Comparison of ENCODE assay signal across 1 fruit fly cellular context in the genomic region with DNA sequence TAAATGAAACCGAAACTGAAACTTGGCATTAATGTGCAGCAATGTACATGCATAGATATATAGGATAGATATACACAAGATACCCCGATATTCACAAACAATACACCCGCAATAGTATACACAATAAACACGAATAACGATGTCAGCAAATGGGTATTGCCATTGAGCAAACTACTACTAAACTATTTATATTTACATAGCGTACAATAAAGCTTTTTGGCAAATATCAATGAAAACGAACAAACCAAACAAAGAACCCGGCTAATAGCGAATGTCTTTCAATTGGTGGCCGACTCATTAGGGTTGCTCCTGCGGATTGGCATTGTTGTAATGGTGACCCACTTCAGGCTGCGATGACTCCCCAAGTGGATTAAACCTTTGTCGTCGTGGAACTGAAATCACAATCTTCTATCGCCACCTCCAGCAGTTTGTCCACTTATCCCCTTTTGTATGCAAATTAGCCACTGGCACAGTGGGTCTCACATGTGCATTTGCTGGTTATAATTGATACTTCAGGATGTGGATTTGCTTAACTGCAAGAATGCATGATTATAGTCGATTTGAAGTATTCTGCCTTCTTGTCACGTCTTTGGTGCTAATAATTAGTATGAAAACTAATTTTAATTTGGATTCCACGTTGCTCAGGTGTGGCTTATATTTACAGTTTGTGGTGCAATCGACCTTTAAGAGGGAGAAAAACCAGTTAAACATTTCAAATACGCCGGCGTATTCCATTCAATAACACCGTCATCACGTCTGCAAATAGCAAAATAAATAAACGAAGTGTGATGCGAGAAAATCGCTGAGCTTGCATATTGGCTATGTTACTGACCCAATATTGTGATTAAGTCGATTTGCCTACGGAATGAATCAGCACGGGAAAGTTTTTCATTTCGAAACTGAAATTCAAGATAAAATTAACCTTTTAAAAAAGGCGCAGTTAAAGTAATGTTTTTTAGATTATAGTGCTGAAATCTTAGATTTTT.
TF ChIP-seq lines count a peak whose summit lies in the region.

No protein-coding gene starts in this region.

TF ChIP-seq in whole organism, embryonic, 481 proteins besides CTCF, POLR2A, EP300 and RAD21 (continued from another document and continues in another):
- no peak for TF ChIP-seq Bgb (GFP tag; IDR thresholded peaks at IDR 0.05; lab: Robert Waterston, UW; ENCODE audit: partially characterized antibody)
- TF ChIP-seq lab (GFP tag; optimal IDR thresholded peaks at IDR 0.05; lab: Kevin White, UChicago), result peak; percentile 53
- peak; percentile 16 for TF ChIP-seq CG12659 (GFP tag; optimal IDR thresholded peaks at IDR 0.05; lab: Kevin White, UChicago)
- no peak for TF ChIP-seq CG31388 (GFP tag; optimal IDR thresholded peaks at IDR 0.05; lab: Kevin White, UChicago)
- no peak for TF ChIP-seq CG1529 (GFP tag; optimal IDR thresholded peaks at IDR 0.05; lab: Kevin White, UChicago)
- TF ChIP-seq CG5180 (GFP tag; optimal IDR thresholded peaks at IDR 0.05; lab: Kevin White, UChicago), result peak; percentile 2
- TF ChIP-seq pnt (GFP tag; optimal IDR thresholded peaks at IDR 0.05; lab: Kevin White, UChicago), result peak; percentile 70
- peak; percentile 85 for TF ChIP-seq Camta (GFP tag; optimal IDR thresholded peaks at IDR 0.05; lab: Kevin White, UChicago)
- TF ChIP-seq Scr (GFP tag; IDR thresholded peaks at IDR 0.05; lab: Robert Waterston, UW; ENCODE audit: partially characterized antibody), result no peak
- peak; percentile 56; the same call in 1 of the 2 replicates for TF ChIP-seq dimm (GFP tag; IDR thresholded peaks at IDR 0.05; lab: Robert Waterston, UW)
- TF ChIP-seq Ets97D (GFP tag; optimal IDR thresholded peaks at IDR 0.05; lab: Kevin White, UChicago), result peak; percentile 59
- TF ChIP-seq Oli (tag; optimal IDR thresholded peaks at IDR 0.05; lab: Kevin White, UChicago), result peak; percentile 29
- TF ChIP-seq btn (GFP tag; optimal IDR thresholded peaks at IDR 0.05; lab: Kevin White, UChicago), result no peak
- TF ChIP-seq CG1832 (GFP tag; optimal IDR thresholded peaks at IDR 0.05; lab: Kevin White, UChicago), result no peak
- TF ChIP-seq Optix (GFP tag; IDR thresholded peaks at IDR 0.05; lab: Robert Waterston, UW), result peak; percentile 86
- TF ChIP-seq unc-4 (GFP tag; IDR thresholded peaks at IDR 0.05; lab: Robert Waterston, UW; ENCODE audit: partially characterized antibody), result no peak
- no peak for TF ChIP-seq CG32532 (GFP tag; IDR thresholded peaks at IDR 0.05; lab: Robert Waterston, UW)
- no peak for TF ChIP-seq ken (GFP tag; IDR thresholded peaks at IDR 0.05; lab: Robert Waterston, UW)
- no peak for TF ChIP-seq CG3726 (GFP tag; IDR thresholded peaks at IDR 0.05; lab: Robert Waterston, UW)
- peak; percentile 25 for TF ChIP-seq sug (tag; optimal IDR thresholded peaks at IDR 0.05; lab: Kevin White, UChicago)
- TF ChIP-seq NC2β (GFP tag; optimal IDR thresholded peaks at IDR 0.05; lab: Kevin White, UChicago), result no peak
- TF ChIP-seq CG1233 (GFP tag; optimal IDR thresholded peaks at IDR 0.05; lab: Kevin White, UChicago), result no peak
- TF ChIP-seq lov (optimal IDR thresholded peaks at IDR 0.05; lab: Kevin White, UChicago), result no peak
- TF ChIP-seq lov (GFP tag; IDR thresholded peaks at IDR 0.05; lab: Robert Waterston, UW), result 0 out of 3 replicates have a peak, but pooled peaks have one; percentile 43
- TF ChIP-seq seq (GFP tag; IDR thresholded peaks at IDR 0.05; lab: Robert Waterston, UW), result no peak
- peak; percentile 79 for TF ChIP-seq CG11504 (tag; optimal IDR thresholded peaks at IDR 0.05; lab: Kevin White, UChicago)
- no peak for TF ChIP-seq wor (GFP tag; IDR thresholded peaks at IDR 0.05; lab: Robert Waterston, UW)
- TF ChIP-seq esg (GFP tag; conservative IDR thresholded peaks at IDR 0.05; lab: Robert Waterston, UW), result peak; percentile 89
- no peak for TF ChIP-seq caup (GFP tag; optimal IDR thresholded peaks at IDR 0.05; lab: Kevin White, UChicago; ENCODE audit: severe bottlenecking)
- TF ChIP-seq CG31441 (GFP tag; IDR thresholded peaks at IDR 0.05; lab: Robert Waterston, UW), result no peak
- no peak for TF ChIP-seq CG15514 (GFP tag; optimal IDR thresholded peaks at IDR 0.05; lab: Kevin White, UChicago)
- peak; percentile 43 for TF ChIP-seq schlank (tag; optimal IDR thresholded peaks at IDR 0.05; lab: Kevin White, UChicago)
- TF ChIP-seq Dip3 (GFP tag; optimal IDR thresholded peaks at IDR 0.05; lab: Kevin White, UChicago), result peak; percentile 64
- TF ChIP-seq jumu (GFP tag; optimal IDR thresholded peaks at IDR 0.05; lab: Kevin White, UChicago), result peak; percentile 80
- no peak for TF ChIP-seq da (GFP tag; optimal IDR thresholded peaks at IDR 0.05; lab: Kevin White, UChicago)
- TF ChIP-seq ash1 (GFP tag; optimal IDR thresholded peaks at IDR 0.05; lab: Kevin White, UChicago), result no peak
- TF ChIP-seq inv (GFP tag; IDR thresholded peaks at IDR 0.05; lab: Robert Waterston, UW; ENCODE audit: partially characterized antibody), result no peak
- TF ChIP-seq CG18599 (GFP tag; optimal IDR thresholded peaks at IDR 0.05; lab: Kevin White, UChicago), result peak; percentile 43
- no peak for TF ChIP-seq MBD-R2 (GFP tag; IDR thresholded peaks at IDR 0.05; lab: Robert Waterston, UW)
- no peak for TF ChIP-seq CHES-1-like (GFP tag; optimal IDR thresholded peaks at IDR 0.05; lab: Kevin White, UChicago)
- peak; percentile 77 for TF ChIP-seq ci (GFP tag; IDR thresholded peaks at IDR 0.05; lab: Robert Waterston, UW)
- TF ChIP-seq CG13894 (tag; optimal IDR thresholded peaks at IDR 0.05; lab: Kevin White, UChicago), result no peak
- TF ChIP-seq CG34376 (GFP tag; optimal IDR thresholded peaks at IDR 0.05; lab: Kevin White, UChicago), result no peak
- no peak for TF ChIP-seq Fer1 (GFP tag; optimal IDR thresholded peaks at IDR 0.05; lab: Kevin White, UChicago)
- no peak for TF ChIP-seq ham (GFP tag; IDR thresholded peaks at IDR 0.05; lab: Robert Waterston, UW)
- no peak for TF ChIP-seq sisA (GFP tag; IDR thresholded peaks at IDR 0.05; lab: Robert Waterston, UW)
- TF ChIP-seq D19B (GFP tag; optimal IDR thresholded peaks at IDR 0.05; lab: Kevin White, UChicago), result no peak
- TF ChIP-seq E2f2 (GFP tag; IDR thresholded peaks at IDR 0.05; lab: Robert Waterston, UW), result no peak; the same call in 1 of the 2 replicates
- no peak for TF ChIP-seq CG10431 (GFP tag; optimal IDR thresholded peaks at IDR 0.05; lab: Kevin White, UChicago)
- no peak for TF ChIP-seq Sin3A (optimal IDR thresholded peaks at IDR 0.05; lab: Kevin White, UChicago)
- TF ChIP-seq ro (GFP tag; IDR thresholded peaks at IDR 0.05; lab: Robert Waterston, UW), result no peak
- no peak for TF ChIP-seq CG8388 (GFP tag; optimal IDR thresholded peaks at IDR 0.05; lab: Kevin White, UChicago)
- no peak for TF ChIP-seq CG9817 (tag; optimal IDR thresholded peaks at IDR 0.05; lab: Kevin White, UChicago)
- TF ChIP-seq luna (GFP tag; optimal IDR thresholded peaks at IDR 0.05; lab: Kevin White, UChicago), result peak; percentile 3
- TF ChIP-seq Dad (GFP tag; optimal IDR thresholded peaks at IDR 0.05; lab: Kevin White, UChicago), result peak; percentile 76
- no peak for TF ChIP-seq CG4404 (GFP tag; IDR thresholded peaks at IDR 0.05; lab: Robert Waterston, UW)
- peak; percentile 8 for TF ChIP-seq trh (GFP tag; optimal IDR thresholded peaks at IDR 0.05; lab: Kevin White, UChicago)
- TF ChIP-seq Dref (GFP tag; IDR thresholded peaks at IDR 0.05; lab: Robert Waterston, UW), result no peak
- 0 out of 3 replicates have a peak, but pooled peaks have one; percentile 48 for TF ChIP-seq CG2199 (GFP tag; IDR thresholded peaks at IDR 0.05; lab: Robert Waterston, UW)
- TF ChIP-seq YL-1 (GFP tag; optimal IDR thresholded peaks at IDR 0.05; lab: Kevin White, UChicago), result no peak
- TF ChIP-seq pzg (GFP tag; optimal IDR thresholded peaks at IDR 0.05; lab: Kevin White, UChicago), result no peak
- TF ChIP-seq CG10959 (GFP tag; IDR thresholded peaks at IDR 0.05; lab: Robert Waterston, UW), result no peak
- TF ChIP-seq Nf-YB (GFP tag; optimal IDR thresholded peaks at IDR 0.05; lab: Kevin White, UChicago), result no peak
- TF ChIP-seq crol (GFP tag; IDR thresholded peaks at IDR 0.05; lab: Robert Waterston, UW), result no peak
- no peak for TF ChIP-seq hbn (GFP tag; IDR thresholded peaks at IDR 0.05; lab: Robert Waterston, UW; ENCODE audit: partially characterized antibody)
- TF ChIP-seq lola (GFP tag; optimal IDR thresholded peaks at IDR 0.05; lab: Kevin White, UChicago), result no peak
- TF ChIP-seq PHDP (tag; optimal IDR thresholded peaks at IDR 0.05; lab: Kevin White, UChicago), result no peak
- TF ChIP-seq ap (GFP tag; IDR thresholded peaks at IDR 0.05; lab: Robert Waterston, UW), result peak; percentile 69
- peak; percentile 79 for TF ChIP-seq nmo (GFP tag; optimal IDR thresholded peaks at IDR 0.05; lab: Kevin White, UChicago)
- TF ChIP-seq ranshi (GFP tag; IDR thresholded peaks at IDR 0.05; lab: Robert Waterston, UW), result no peak
- TF ChIP-seq sqz (GFP tag; optimal IDR thresholded peaks at IDR 0.05; lab: Kevin White, UChicago), result no peak
- TF ChIP-seq Gsc (GFP tag; IDR thresholded peaks at IDR 0.05; lab: Robert Waterston, UW), result no peak
- no peak for TF ChIP-seq CG2875 (GFP tag; optimal IDR thresholded peaks at IDR 0.05; lab: Kevin White, UChicago)
- 0 out of 4 replicates have a peak, but pooled peaks have one; percentile 10 for TF ChIP-seq chinmo (GFP tag; IDR thresholded peaks at IDR 0.05; lab: Robert Waterston, UW; ENCODE audit: partially characterized antibody)
- no peak for TF ChIP-seq tin (GFP tag; optimal IDR thresholded peaks at IDR 0.05; lab: Kevin White, UChicago)
- TF ChIP-seq shn (GFP tag; optimal IDR thresholded peaks at IDR 0.05; lab: Kevin White, UChicago), result no peak
- no peak for TF ChIP-seq odd (GFP tag; optimal IDR thresholded peaks at IDR 0.05; lab: Kevin White, UChicago)
- no peak for TF ChIP-seq CG4282 (GFP tag; optimal IDR thresholded peaks at IDR 0.05; lab: Kevin White, UChicago)
- no peak for TF ChIP-seq CG15479 (GFP tag; optimal IDR thresholded peaks at IDR 0.05; lab: Kevin White, UChicago)
- no peak for TF ChIP-seq CG34422 (GFP tag; IDR thresholded peaks at IDR 0.05; lab: Robert Waterston, UW)
- no peak for TF ChIP-seq cato (GFP tag; optimal IDR thresholded peaks at IDR 0.05; lab: Kevin White, UChicago; ENCODE audit: borderline replicate concordance)
- peak; percentile 22 for TF ChIP-seq Meics (GFP tag; optimal IDR thresholded peaks at IDR 0.05; lab: Kevin White, UChicago)
- no peak for TF ChIP-seq sna (GFP tag; IDR thresholded peaks at IDR 0.05; lab: Robert Waterston, UW; ENCODE audit: partially characterized antibody)
- no peak for TF ChIP-seq CG5953 (GFP tag; IDR thresholded peaks at IDR 0.05; lab: Robert Waterston, UW)
- TF ChIP-seq Bteb2 (GFP tag; optimal IDR thresholded peaks at IDR 0.05; lab: Kevin White, UChicago), result no peak
- TF ChIP-seq oc (tag; optimal IDR thresholded peaks at IDR 0.05; lab: Kevin White, UChicago), result peak; percentile 57
- TF ChIP-seq Fer3 (tag; optimal IDR thresholded peaks at IDR 0.05; lab: Kevin White, UChicago), result no peak
- TF ChIP-seq wek (GFP tag; optimal IDR thresholded peaks at IDR 0.05; lab: Kevin White, UChicago), result no peak
- no peak for TF ChIP-seq fd102C (GFP tag; optimal IDR thresholded peaks at IDR 0.05; lab: Kevin White, UChicago)
- no peak for TF ChIP-seq CG12071 (GFP tag; optimal IDR thresholded peaks at IDR 0.05; lab: Kevin White, UChicago)
- peak; percentile 75 for TF ChIP-seq pb (GFP tag; optimal IDR thresholded peaks at IDR 0.05; lab: Kevin White, UChicago)
- no peak for TF ChIP-seq CG1792 (GFP tag; optimal IDR thresholded peaks at IDR 0.05; lab: Kevin White, UChicago)
- no peak for TF ChIP-seq CG10147 (GFP tag; optimal IDR thresholded peaks at IDR 0.05; lab: Kevin White, UChicago)
- TF ChIP-seq lbe (GFP tag; optimal IDR thresholded peaks at IDR 0.05; lab: Kevin White, UChicago), result no peak
- TF ChIP-seq CoRest (tag; optimal IDR thresholded peaks at IDR 0.05; lab: Kevin White, UChicago), result no peak
- TF ChIP-seq gce (GFP tag; IDR thresholded peaks at IDR 0.05; lab: Robert Waterston, UW), result peak; percentile 40; the same call in 1 of the 3 replicates
- TF ChIP-seq eve (GFP tag; optimal IDR thresholded peaks at IDR 0.05; lab: Kevin White, UChicago), result no peak
- no peak for TF ChIP-seq CG9215 (GFP tag; IDR thresholded peaks at IDR 0.05; lab: Robert Waterston, UW)
- no peak for TF ChIP-seq NC2α (GFP tag; optimal IDR thresholded peaks at IDR 0.05; lab: Kevin White, UChicago)
- no peak for TF ChIP-seq CG14965 (GFP tag; optimal IDR thresholded peaks at IDR 0.05; lab: Kevin White, UChicago; ENCODE audit: borderline replicate concordance)
- TF ChIP-seq CG6813 (GFP tag; optimal IDR thresholded peaks at IDR 0.05; lab: Kevin White, UChicago), result peak; percentile 32
- no peak for TF ChIP-seq stwl (tag; optimal IDR thresholded peaks at IDR 0.05; lab: Kevin White, UChicago)
- no peak for TF ChIP-seq mld (GFP tag; IDR thresholded peaks at IDR 0.05; lab: Robert Waterston, UW; ENCODE audit: partially characterized antibody)
- peak; percentile 72 for TF ChIP-seq CG14441 (GFP tag; IDR thresholded peaks at IDR 0.05; lab: Robert Waterston, UW)
- no peak for TF ChIP-seq tll (GFP tag; optimal IDR thresholded peaks at IDR 0.05; lab: Kevin White, UChicago)
- no peak for TF ChIP-seq peb (GFP tag; IDR thresholded peaks at IDR 0.05; lab: Robert Waterston, UW)
- peak; percentile 21; the same call in 1 of the 2 replicates for TF ChIP-seq slbo (GFP tag; IDR thresholded peaks at IDR 0.05; lab: Robert Waterston, UW)
- TF ChIP-seq Tbp (GFP tag; optimal IDR thresholded peaks at IDR 0.05; lab: Kevin White, UChicago), result no peak
- TF ChIP-seq CG15011 (GFP tag; optimal IDR thresholded peaks at IDR 0.05; lab: Kevin White, UChicago), result no peak
- no peak for TF ChIP-seq Dp (GFP tag; optimal IDR thresholded peaks at IDR 0.05; lab: Kevin White, UChicago)
- TF ChIP-seq NK7.1 (GFP tag; optimal IDR thresholded peaks at IDR 0.05; lab: Kevin White, UChicago), result peak; percentile 79
- no peak for TF ChIP-seq Dbx (GFP tag; IDR thresholded peaks at IDR 0.05; lab: Robert Waterston, UW)
- TF ChIP-seq Med (GFP tag; lab: Kevin White, UChicago), result peak; percentile 97
- no peak for TF ChIP-seq Nf-YC (tag; optimal IDR thresholded peaks at IDR 0.05; lab: Kevin White, UChicago)
- no peak for TF ChIP-seq az2 (GFP tag; optimal IDR thresholded peaks at IDR 0.05; lab: Kevin White, UChicago)
- TF ChIP-seq row (GFP tag; IDR thresholded peaks at IDR 0.05; lab: Robert Waterston, UW), result peak; percentile 54
- TF ChIP-seq CG6254 (GFP tag; optimal IDR thresholded peaks at IDR 0.05; lab: Kevin White, UChicago), result no peak
- peak in 1 of 2 experiments; percentile 81 for TF ChIP-seq dpn (GFP tag; optimal IDR thresholded peaks at IDR 0.05; lab: Kevin White, UChicago)
- TF ChIP-seq MTF-1 (GFP tag; optimal IDR thresholded peaks at IDR 0.05; lab: Kevin White, UChicago; ENCODE audit: borderline replicate concordance), result peak; percentile 3
- TF ChIP-seq cwo (GFP tag; optimal IDR thresholded peaks at IDR 0.05; lab: Kevin White, UChicago), result no peak
- TF ChIP-seq Ada2b (GFP tag; IDR thresholded peaks at IDR 0.05; lab: Robert Waterston, UW), result peak; percentile 41; the same call in 1 of the 2 replicates
- no peak for TF ChIP-seq cas (GFP tag; IDR thresholded peaks at IDR 0.05; lab: Robert Waterston, UW)
